ENCODE assay signal across 1 fruit fly cellular context in the genomic region with DNA sequence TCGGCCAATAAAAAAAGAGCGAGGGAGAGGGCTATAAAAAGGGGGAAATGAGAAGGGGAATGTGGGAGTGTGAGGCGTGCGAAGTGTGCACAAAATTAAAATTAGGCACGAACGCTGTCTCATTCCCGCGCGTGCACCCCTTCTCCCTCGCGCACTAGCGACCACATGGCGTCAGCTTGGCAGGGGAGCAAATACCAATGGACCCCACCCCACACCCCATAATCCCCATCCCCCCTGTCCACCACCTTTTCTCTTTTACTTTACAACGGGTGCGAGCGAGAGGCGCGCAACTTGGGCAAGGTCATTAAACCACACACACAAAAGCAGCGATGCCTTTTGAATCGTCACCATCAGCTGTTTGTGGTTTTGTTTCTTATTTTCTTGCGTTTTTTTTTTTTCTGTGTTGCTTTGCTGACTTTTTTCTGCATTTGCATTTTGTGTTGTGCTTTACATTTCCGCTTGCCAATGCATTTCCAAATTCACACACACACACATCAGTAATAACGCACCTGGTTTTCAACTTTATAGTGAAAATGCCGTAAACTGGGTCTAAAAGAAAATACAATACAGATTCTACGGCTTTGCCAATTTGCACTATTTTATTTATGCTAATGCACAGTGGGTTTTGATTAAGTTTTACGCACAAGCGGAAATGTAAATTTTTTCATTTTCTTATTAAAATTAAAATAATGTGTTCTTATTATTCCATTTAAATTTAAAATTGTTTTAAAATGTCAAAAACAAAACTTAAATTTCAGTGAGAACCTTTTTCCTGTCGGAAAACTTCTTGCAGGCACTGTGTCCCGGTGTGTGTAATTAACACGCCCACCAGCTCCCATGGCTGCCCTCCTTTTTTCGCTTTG.
TF ChIP-seq lines count a peak whose summit lies in the region.

No protein-coding gene starts in this region.

TF ChIP-seq in whole organism, embryonic, 481 proteins besides CTCF, POLR2A, EP300 and RAD21 (continued from another document):
- TF ChIP-seq bbx (GFP tag; IDR thresholded peaks at IDR 0.05; lab: Robert Waterston, UW; ENCODE audit: partially characterized antibody) (no peak), Hr39 (optimal IDR thresholded peaks at IDR 0.05; lab: Kevin White, UChicago) (no peak), CG10462 (GFP tag; optimal IDR thresholded peaks at IDR 0.05; lab: Kevin White, UChicago) (no peak), peb (GFP tag; IDR thresholded peaks at IDR 0.05; lab: Robert Waterston, UW) (no peak), wek (GFP tag; optimal IDR thresholded peaks at IDR 0.05; lab: Kevin White, UChicago) (no peak), NC2β (GFP tag; optimal IDR thresholded peaks at IDR 0.05; lab: Kevin White, UChicago) (no peak), CG8944 (GFP tag; optimal IDR thresholded peaks at IDR 0.05; lab: Kevin White, UChicago) (no peak), BtbVII (GFP tag; optimal IDR thresholded peaks at IDR 0.05; lab: Kevin White, UChicago) (peak; percentile 50), HLH54F (GFP tag; optimal IDR thresholded peaks at IDR 0.05; lab: Kevin White, UChicago) (no peak), Atf6 (GFP tag; IDR thresholded peaks at IDR 0.05; lab: Robert Waterston, UW) (peak; percentile 64; the same call in 1 of the 2 replicates), croc (GFP tag; conservative IDR thresholded peaks at IDR 0.05; lab: Robert Waterston, UW) (peak; percentile 16; the same call in 1 of the 3 replicates), Ravus (GFP tag; IDR thresholded peaks at IDR 0.05; lab: Robert Waterston, UW) (no peak), hth (optimal IDR thresholded peaks at IDR 0.05; lab: Kevin White, UChicago) (no peak), knrl (GFP tag; IDR thresholded peaks at IDR 0.05; lab: Robert Waterston, UW; ENCODE audit: partially characterized antibody) (no peak), CG43689 (GFP tag; IDR thresholded peaks at IDR 0.05; lab: Robert Waterston, UW) (no peak), CG7357 (GFP tag; IDR thresholded peaks at IDR 0.05; lab: Robert Waterston, UW) (peak; percentile 43; the same call in 1 of the 3 replicates), Xbp1 (GFP tag; optimal IDR thresholded peaks at IDR 0.05; lab: Kevin White, UChicago) (peak; percentile 8), twi (tag; optimal IDR thresholded peaks at IDR 0.05; lab: Kevin White, UChicago) (peak; percentile 57), chn (GFP tag; optimal IDR thresholded peaks at IDR 0.05; lab: Kevin White, UChicago) (no peak)
